Fruit fly (Drosophila melanogaster) whole organism, pupa: ENCODE data around the gene Nf1.

Experiments
- fd96Ca ChIP-seq: fragments of 200-800 bp; sonication (Bioruptor generic); IDR thresholded peaks from 3 replicates; pipeline ENCODE4 v1.3.6; 2022; ENCODE audit warnings: missing biosample characterization, missing genetic modification characterization
- gl ChIP-seq: fragments of 200-800 bp; sonication (Bioruptor generic); optimal IDR thresholded peaks from 2 replicates; lab custom pipeline; 2018; ENCODE audit warnings: missing biosample characterization, mild to moderate bottlenecking, missing genetic modification characterization

- no peak for TF ChIP-seq gl (tag; lab: Kevin White, UChicago)
- TF ChIP-seq fd96Ca (GFP tag; lab: Robert Waterston, UW) = peak; percentile 47
These were observed 58.7 kb downstream of the Nf1 start, which contains the start of gene gro for dm6 chr3R:26041417-26042101.
